Worm (Caenorhabditis elegans) whole organism, late embryonic: ENCODE measurements around the gene Y45F3A.8.

ENCODE experiments used
- ama-1 ChIP-seq: fragments of 150-350 bp; optimal IDR thresholded peaks from 2 replicates; lab custom pipeline; 2014
- ceh-30 ChIP-seq: fragments of 150-350 bp; optimal IDR thresholded peaks from 2 replicates; lab custom pipeline; 2014; ENCODE audit warnings: missing biosample characterization, missing genetic modification characterization
- elt-4 ChIP-seq: sonication (generic microtip); optimal IDR thresholded peaks from 2 replicates; lab custom pipeline; 2016; ENCODE audit warnings: missing genetic modification characterization, missing compliant biosample characterization
- hlh-13 ChIP-seq: fragments of 200-800 bp; sonication (Bioruptor generic); optimal IDR thresholded peaks from 2 replicates; lab custom pipeline; 2018; ENCODE audit warnings: mild to moderate bottlenecking, missing genetic modification characterization, missing compliant biosample characterization
- nfya-1 ChIP-seq: sonication (generic microtip); optimal IDR thresholded peaks from 2 replicates; lab custom pipeline; 2017; ENCODE audit warnings: missing genetic modification characterization, mild to moderate bottlenecking, missing compliant biosample characterization, antibody characterized with exemption, moderate library complexity
- sox-4 ChIP-seq: sonication (generic microtip); optimal IDR thresholded peaks from 2 replicates; lab custom pipeline; 2017; ENCODE audit warnings: mild to moderate bottlenecking, missing genetic modification characterization, inconsistent platforms, missing compliant biosample characterization

DNA sequence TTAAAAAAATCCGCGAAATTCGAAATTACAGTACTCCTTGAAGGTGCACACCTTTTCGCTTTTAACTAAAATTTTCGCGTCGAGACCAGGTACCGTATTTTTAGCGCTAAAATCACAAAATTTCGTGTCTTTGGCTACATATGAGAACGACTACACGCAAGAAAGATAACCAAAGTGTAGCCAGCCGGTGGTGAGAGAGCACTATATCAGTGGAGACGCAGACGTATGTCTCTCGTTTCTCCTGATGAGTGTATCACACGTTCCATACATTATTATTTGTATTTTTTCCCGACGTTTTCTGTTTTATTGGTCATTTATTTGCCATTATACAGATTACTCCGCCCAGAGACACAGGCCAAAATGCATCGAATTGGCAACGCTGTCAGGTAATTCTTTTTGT, 26.7 kb downstream of the Y45F3A.8 start, which contains the start of gene acdh-11:
- no peak for TF ChIP-seq sox-4 (tag; lab: Kevin White, UChicago)
- TF ChIP-seq elt-4 (tag; lab: Kevin White, UChicago) = no peak
- no peak for TF ChIP-seq hlh-13 (GFP tag; lab: Kevin White, UChicago)
- no peak for TF ChIP-seq nfya-1
- TF ChIP-seq ceh-30 (tag; lab: Kevin White, UChicago) = no peak
- no peak for TF ChIP-seq ama-1 (lab: Kevin White, UChicago)
